Worm (Caenorhabditis elegans) whole organism, late embryonic: Measurements from ENCODE around the gene F01D5.8.

ENCODE experiments used
- C38D4.7 ChIP-seq: fragments of 200-800 bp; sonication (Bioruptor generic); optimal IDR thresholded peaks from 2 replicates; lab custom pipeline; 2018; ENCODE audit warnings: mild to moderate bottlenecking, missing genetic modification characterization, moderate library complexity, missing compliant biosample characterization
- F13H6.1 ChIP-seq: sonication (generic microtip); optimal IDR thresholded peaks from 2 replicates; lab custom pipeline; 2016; ENCODE audit warnings: missing genetic modification characterization, missing compliant biosample characterization
- K02D7.2 ChIP-seq: sonication (generic microtip); optimal IDR thresholded peaks from 2 replicates; lab custom pipeline; 2017; ENCODE audit warnings: mild to moderate bottlenecking, missing genetic modification characterization, missing compliant biosample characterization
- Y22D7AL.16 ChIP-seq: sonication (generic microtip); optimal IDR thresholded peaks from 2 replicates; lab custom pipeline; 2016; ENCODE audit warnings: missing genetic modification characterization, missing compliant biosample characterization
- ahr-1 ChIP-seq: sonication (generic microtip); optimal IDR thresholded peaks from 2 replicates; lab custom pipeline; 2016; ENCODE audit warnings: missing genetic modification characterization, missing compliant biosample characterization
- ceh-18 ChIP-seq: sonication (generic microtip); optimal IDR thresholded peaks from 2 replicates; lab custom pipeline; 2016; ENCODE audit warnings: missing genetic modification characterization, missing compliant biosample characterization
- ceh-19 ChIP-seq: fragments of 200-800 bp; sonication (Bioruptor generic); optimal IDR thresholded peaks from 2 replicates; lab custom pipeline; 2018; ENCODE audit warnings: mild to moderate bottlenecking, missing genetic modification characterization, missing compliant biosample characterization
- ceh-2 ChIP-seq: sonication (generic microtip); optimal IDR thresholded peaks from 2 replicates; lab custom pipeline; 2016; ENCODE audit warnings: missing genotype, missing genetic modification characterization, missing compliant biosample characterization
- ceh-30 ChIP-seq: fragments of 150-350 bp; optimal IDR thresholded peaks from 2 replicates; lab custom pipeline; 2014; ENCODE audit warnings: missing biosample characterization, missing genetic modification characterization
- ceh-48 ChIP-seq: sonication (generic microtip); optimal IDR thresholded peaks from 2 replicates; lab custom pipeline; 2016; ENCODE audit warnings: missing genetic modification characterization, inconsistent platforms, missing compliant biosample characterization
- ceh-6 ChIP-seq: fragments of 200-800 bp; sonication (Bioruptor generic); optimal IDR thresholded peaks from 2 replicates; lab custom pipeline; 2018; ENCODE audit warnings: mild to moderate bottlenecking, missing genetic modification characterization, missing compliant biosample characterization
- che-1 ChIP-seq: sonication (generic microtip); optimal IDR thresholded peaks from 2 replicates; lab custom pipeline; 2016; ENCODE audit warnings: mild to moderate bottlenecking, missing genetic modification characterization, missing compliant biosample characterization
- dve-1 ChIP-seq: sonication (generic microtip); optimal IDR thresholded peaks from 2 replicates; lab custom pipeline; 2017; ENCODE audit warnings: antibody characterized with exemption, mild to moderate bottlenecking, missing genetic modification characterization, missing compliant biosample characterization
- elt-2 ChIP-seq: sonication (generic microtip); optimal IDR thresholded peaks from 2 replicates; lab custom pipeline; 2016; ENCODE audit warnings: missing genetic modification reagents, missing genetic modification characterization, missing compliant biosample characterization
- hlh-13 ChIP-seq: fragments of 200-800 bp; sonication (Bioruptor generic); optimal IDR thresholded peaks from 2 replicates; lab custom pipeline; 2018; ENCODE audit warnings: mild to moderate bottlenecking, missing genetic modification characterization, missing compliant biosample characterization
- hlh-15 ChIP-seq: sonication (generic microtip); optimal IDR thresholded peaks from 2 replicates; lab custom pipeline; 2016; ENCODE audit warnings: missing genetic modification characterization, missing compliant biosample characterization
- hlh-8 ChIP-seq: sonication (generic microtip); optimal IDR thresholded peaks from 2 replicates; lab custom pipeline; 2016; ENCODE audit warnings: missing genotype, missing genetic modification characterization, missing compliant biosample characterization
- lin-11 ChIP-seq: fragments of 200-800 bp; sonication (Bioruptor generic); optimal IDR thresholded peaks from 2 replicates; lab custom pipeline; 2018; ENCODE audit warnings: mild to moderate bottlenecking, missing genetic modification characterization, missing compliant biosample characterization
- madf-2 ChIP-seq: sonication (generic microtip); optimal IDR thresholded peaks from 2 replicates; lab custom pipeline; 2017; ENCODE audit warnings: missing genetic modification characterization, missing compliant biosample characterization
- mec-3 ChIP-seq: sonication (generic microtip); optimal IDR thresholded peaks from 2 replicates; lab custom pipeline; 2016; ENCODE audit warnings: borderline replicate concordance, missing genetic modification characterization, missing compliant biosample characterization
- nfya-1 ChIP-seq: sonication (generic microtip); optimal IDR thresholded peaks from 2 replicates; lab custom pipeline; 2017; ENCODE audit warnings: missing genetic modification characterization, mild to moderate bottlenecking, missing compliant biosample characterization, antibody characterized with exemption, moderate library complexity
- nhr-11 ChIP-seq: fragments of 150-350 bp; optimal IDR thresholded peaks from 2 replicates; lab custom pipeline; 2014; ENCODE audit warnings: missing biosample characterization, missing genetic modification characterization
- nhr-232 ChIP-seq: sonication (generic microtip); optimal IDR thresholded peaks from 2 replicates; lab custom pipeline; 2016; ENCODE audit warnings: missing genetic modification characterization, missing compliant biosample characterization
- npax-4 ChIP-seq: sonication (generic microtip); optimal IDR thresholded peaks from 2 replicates; lab custom pipeline; 2016; ENCODE audit warnings: missing genetic modification characterization, missing compliant biosample characterization
- pat-9 ChIP-seq: fragments of 200-800 bp; sonication (Bioruptor generic); optimal IDR thresholded peaks from 2 replicates; lab custom pipeline; 2018; ENCODE audit warnings: mild to moderate bottlenecking, missing genetic modification characterization, moderate library complexity, missing compliant biosample characterization
- pha-2 ChIP-seq: sonication (generic microtip); optimal IDR thresholded peaks from 2 replicates; lab custom pipeline; 2017; ENCODE audit warnings: mild to moderate bottlenecking, missing genetic modification characterization, missing compliant biosample characterization
- pha-4 ChIP-seq: fragments of 150-350 bp; optimal IDR thresholded peaks from 2 replicates; lab custom pipeline; 2018; ENCODE audit warnings: missing biosample characterization, missing genetic modification reagents, missing genetic modification characterization
- ref-2 ChIP-seq: sonication (generic microtip); optimal IDR thresholded peaks from 2 replicates; lab custom pipeline; 2016; ENCODE audit warnings: missing genetic modification characterization, missing compliant biosample characterization
- sdc-2 ChIP-seq: sonication (generic microtip); optimal IDR thresholded peaks from 2 replicates; lab custom pipeline; 2016; ENCODE audit warnings: missing genotype, missing genetic modification characterization, missing compliant biosample characterization
- sox-2 ChIP-seq: fragments of 200-800 bp; sonication (Bioruptor generic); IDR thresholded peaks from 2 replicates; pipeline ENCODE4 v1.3.6; 2022; ENCODE audit warnings: missing genetic modification reagents, missing genetic modification characterization, missing compliant biosample characterization
- sox-4 ChIP-seq: sonication (generic microtip); optimal IDR thresholded peaks from 2 replicates; lab custom pipeline; 2017; ENCODE audit warnings: mild to moderate bottlenecking, missing genetic modification characterization, inconsistent platforms, missing compliant biosample characterization
- syd-9 ChIP-seq: sonication (generic microtip); optimal IDR thresholded peaks from 2 replicates; lab custom pipeline; 2016; ENCODE audit warnings: mild to moderate bottlenecking, missing genetic modification characterization, moderate library complexity, missing compliant biosample characterization
- ttx-3 ChIP-seq: sonication (generic microtip); optimal IDR thresholded peaks from 2 replicates; lab custom pipeline; 2016; ENCODE audit warnings: missing genetic modification reagents, missing genetic modification characterization, missing compliant biosample characterization
- unc-3 ChIP-seq, 2 experiments: fragments of 200-800 bp in 1 of 2; sonication (Bioruptor generic) in 1 of 2; sonication (generic microtip) in 1 of 2; conservative IDR thresholded peaks in 1 of 2; optimal IDR thresholded peaks in 1 of 2; 2 replicates each; pipeline versions ENCODE4 v1.3.6 to Lab custom; 2016 to 2022; ENCODE audit warnings: missing compliant biosample characterization in 2 of 2, missing genetic modification characterization in 2 of 2, missing genetic modification reagents in 1 of 2

F01D5.8 gene

DNA sequence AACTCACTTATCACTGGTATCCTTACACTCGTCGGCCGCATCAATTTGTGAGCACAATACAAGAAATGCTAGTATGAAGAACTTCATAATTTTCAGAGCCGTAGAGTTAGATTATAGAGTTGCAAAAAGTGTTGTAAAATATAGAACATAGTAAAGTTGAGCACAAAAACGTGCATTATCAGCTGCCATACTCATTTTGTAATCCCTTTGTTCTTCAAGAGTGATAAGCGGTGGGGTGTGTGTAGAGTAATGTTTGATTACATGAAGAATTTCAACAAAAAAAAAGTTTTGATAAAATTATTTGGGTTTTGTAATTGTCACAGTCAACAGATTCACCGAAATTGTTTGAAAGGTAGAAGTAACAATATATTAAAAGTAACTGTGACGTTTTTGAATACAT, 27.6 kb upstream of the F01D5.8 start, which contains the start of the genes Y39G8B.13 and Y39G8B.10:
Gene Y39G8B.13 (minus strand): TSS at position 125 of the 400 bp plus-strand sequence.
Gene Y39G8B.10 (minus strand): TSS at position 193 of the 400 bp plus-strand sequence.
- TF ChIP-seq elt-2 (tag; lab: Kevin White, UChicago) (peak; percentile 56), ceh-6 (GFP tag; lab: Kevin White, UChicago) (no peak)

DNA sequence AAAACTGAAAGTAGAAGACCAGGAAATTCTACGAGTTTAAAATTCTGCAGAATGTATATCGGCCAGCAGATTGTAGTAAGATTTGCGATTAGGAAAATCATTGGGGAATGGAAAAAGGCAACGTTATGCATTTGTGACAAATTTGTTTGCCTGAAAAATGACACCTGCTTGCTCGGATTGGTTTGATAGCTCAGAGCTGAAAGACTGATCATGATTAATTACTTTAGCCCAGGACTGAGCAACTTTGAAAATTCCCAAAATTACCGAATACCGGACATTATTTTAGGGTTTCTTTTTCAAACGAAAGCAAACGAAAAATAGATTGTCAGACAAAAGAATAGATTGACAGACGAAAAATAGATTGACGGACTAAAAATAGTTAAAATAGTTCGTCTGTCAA, 26.0 kb upstream of the F01D5.8 start, which contains the start of gene sre-47:
Gene sre-47 (minus strand): TSS at position 101 of the 400 bp plus-strand sequence.
- TF ChIP-seq hlh-13 (GFP tag; lab: Kevin White, UChicago), result no peak
- no peak for TF ChIP-seq dve-1 (tag; lab: Kevin White, UChicago)
- TF ChIP-seq ceh-18 (tag; lab: Kevin White, UChicago), result no peak
- TF ChIP-seq elt-2 (tag; lab: Kevin White, UChicago), result no peak
- TF ChIP-seq syd-9 (tag; lab: Kevin White, UChicago), result no peak
- TF ChIP-seq nhr-232 (tag; lab: Kevin White, UChicago), result no peak
- no peak for TF ChIP-seq pha-4 (tag; lab: Kevin White, UChicago)
- TF ChIP-seq ceh-6 (GFP tag; lab: Kevin White, UChicago), result no peak
- no peak for TF ChIP-seq hlh-15 (tag; lab: Kevin White, UChicago)
- no peak for TF ChIP-seq ceh-2
- no peak for TF ChIP-seq ceh-30 (tag; lab: Kevin White, UChicago)
- TF ChIP-seq nfya-1, result no peak
- no peak for TF ChIP-seq madf-2 (tag; lab: Kevin White, UChicago)
- TF ChIP-seq nhr-11 (tag; lab: Kevin White, UChicago), result no peak
- no peak for TF ChIP-seq K02D7.2 (tag; lab: Kevin White, UChicago)
- TF ChIP-seq sox-4, result no peak
- no peak for TF ChIP-seq sdc-2
- TF ChIP-seq, all 69 proteins: peak for 0

DNA sequence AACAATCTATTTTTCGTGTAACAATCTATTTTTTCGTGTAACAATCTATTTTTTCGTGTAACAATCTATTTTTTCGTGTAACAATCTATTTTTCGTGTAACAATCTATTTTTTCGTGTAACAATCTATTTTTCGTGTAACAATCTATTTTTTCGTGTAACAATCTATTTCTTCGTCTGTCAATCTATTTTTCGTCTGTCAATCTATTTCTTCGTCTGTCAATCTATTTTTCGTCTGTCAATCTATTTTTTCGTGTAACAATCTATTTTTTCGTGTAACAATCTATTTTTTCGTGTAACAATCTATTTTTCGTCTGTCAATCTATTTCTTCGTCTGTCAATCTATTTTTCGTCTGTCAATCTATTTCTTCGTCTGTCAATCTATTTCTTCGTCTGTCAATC, 24.4 kb upstream of the F01D5.8 start:
- peak; percentile 23 for TF ChIP-seq lin-11 (tag; lab: Kevin White, UChicago)
- peak; percentile 51 for TF ChIP-seq pat-9 (tag; lab: Kevin White, UChicago)
- peak; percentile 67 for TF ChIP-seq che-1
- peak; percentile 62 for TF ChIP-seq Y22D7AL.16
- TF ChIP-seq C38D4.7 (GFP tag; lab: Kevin White, UChicago), result peak; percentile 33

DNA sequence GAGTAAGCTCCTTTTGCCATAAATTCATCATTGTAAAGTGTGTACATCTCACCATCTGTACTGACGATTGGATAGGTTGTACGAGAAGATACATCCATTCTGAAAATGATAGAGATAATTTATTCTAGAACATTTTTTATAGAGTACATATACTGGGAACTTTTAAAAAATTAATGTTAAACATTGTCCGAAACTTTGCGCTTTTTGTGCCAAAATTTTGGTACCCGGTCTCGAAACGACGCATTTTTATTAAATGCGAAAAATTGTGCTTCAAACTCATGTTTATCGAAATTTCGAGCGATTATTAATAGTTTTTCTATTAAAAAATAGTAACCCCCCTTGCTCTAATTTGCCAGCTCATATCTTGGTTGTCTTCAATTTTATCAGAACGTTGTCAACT, 18.8 kb upstream of the F01D5.8 start, which contains the start of gene Y39G8B.5:
Gene Y39G8B.5 (minus strand): TSS at position 101 of the 400 bp plus-strand sequence.
- TF ChIP-seq ceh-2 (no peak), unc-3 (GFP tag; conservative IDR thresholded peaks at IDR 0.05; lab: Robert Waterston, UW) (no peak), unc-3 (tag; optimal IDR thresholded peaks at IDR 0.05; lab: Kevin White, UChicago) (no peak), mec-3 (tag; lab: Kevin White, UChicago) (no peak), madf-2 (tag; lab: Kevin White, UChicago) (no peak), ceh-48 (tag; lab: Kevin White, UChicago) (no peak), npax-4 (no peak), pha-2 (tag; lab: Kevin White, UChicago) (no peak), ttx-3 (tag; lab: Kevin White, UChicago) (no peak), F13H6.1 (tag; lab: Kevin White, UChicago) (no peak), ahr-1 (tag; lab: Kevin White, UChicago) (no peak), ceh-18 (tag; lab: Kevin White, UChicago) (no peak), ref-2 (no peak), pha-4 (tag; lab: Kevin White, UChicago) (no peak), pat-9 (tag; lab: Kevin White, UChicago) (no peak), ceh-19 (GFP tag; lab: Kevin White, UChicago) (no peak), elt-2 (tag; lab: Kevin White, UChicago) (no peak), sox-2 (GFP tag; lab: Robert Waterston, UW) (no peak), hlh-8 (tag; lab: Kevin White, UChicago) (no peak), nhr-11 (tag; lab: Kevin White, UChicago) (no peak)
